Fruit fly (Drosophila melanogaster) whole organism, embryonic: ENCODE measurements around the gene Sgsf.

Source experiments
- CG14860 ChIP-seq: fragments of 200-800 bp; sonication (Bioruptor generic); IDR thresholded peaks from 3 replicates; pipeline ENCODE4 v1.3.6; 2022; ENCODE audit warnings: missing biosample characterization, missing genetic modification characterization; ENCODE audit not compliant: partially characterized antibody
- CG7372 ChIP-seq: fragments of 200-800 bp; sonication (Bioruptor generic); IDR thresholded peaks from 2 replicates; pipeline ENCODE4 v1.3.6; 2022; ENCODE audit warnings: missing biosample characterization, missing genetic modification characterization
- shn ChIP-seq: fragments of 200-800 bp; sonication (Bioruptor generic); optimal IDR thresholded peaks from 3 replicates; lab custom pipeline; 2016; ENCODE audit warnings: missing biosample characterization, missing genetic modification characterization
- tgo ChIP-seq: fragments of 200-800 bp; sonication (Bioruptor generic); IDR thresholded peaks from 3 replicates; pipeline ENCODE4 v1.3.6; 2022; ENCODE audit warnings: missing biosample characterization, missing genetic modification characterization
- vfl ChIP-seq: fragments of 200-800 bp; sonication (Bioruptor generic); optimal IDR thresholded peaks from 2 replicates; lab custom pipeline; 2016; ENCODE audit warnings: missing biosample characterization, missing genetic modification characterization

DNA sequence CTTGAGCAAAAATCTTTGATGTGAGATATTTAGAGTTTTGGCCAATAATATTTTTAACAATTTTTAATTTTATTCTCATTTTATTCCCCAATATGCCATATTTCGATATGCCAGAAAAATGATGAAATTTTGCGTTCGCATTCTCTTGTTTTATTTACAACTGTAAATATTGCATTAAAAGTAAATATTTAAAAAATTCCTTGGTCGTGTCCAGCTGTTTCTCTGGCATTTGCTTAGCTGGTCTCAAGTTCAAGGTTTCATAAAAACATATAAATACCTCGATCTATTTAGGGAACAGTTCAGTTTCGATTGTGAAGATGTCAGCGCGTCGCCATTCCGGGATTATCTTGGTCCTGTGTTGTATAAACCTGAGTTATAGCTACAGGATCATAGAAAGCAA lies at the start of gene Sgsf:
- no peak for TF ChIP-seq CG14860 (GFP tag; lab: Robert Waterston, UW)
- TF ChIP-seq shn (GFP tag; lab: Kevin White, UChicago) = no peak
- no peak for TF ChIP-seq CG7372 (GFP tag; lab: Robert Waterston, UW)
- no peak for TF ChIP-seq tgo
- no peak for TF ChIP-seq vfl
